Worm (Caenorhabditis elegans): ENCODE measurements around the gene trap-3.

trap-3 gene

DNA sequence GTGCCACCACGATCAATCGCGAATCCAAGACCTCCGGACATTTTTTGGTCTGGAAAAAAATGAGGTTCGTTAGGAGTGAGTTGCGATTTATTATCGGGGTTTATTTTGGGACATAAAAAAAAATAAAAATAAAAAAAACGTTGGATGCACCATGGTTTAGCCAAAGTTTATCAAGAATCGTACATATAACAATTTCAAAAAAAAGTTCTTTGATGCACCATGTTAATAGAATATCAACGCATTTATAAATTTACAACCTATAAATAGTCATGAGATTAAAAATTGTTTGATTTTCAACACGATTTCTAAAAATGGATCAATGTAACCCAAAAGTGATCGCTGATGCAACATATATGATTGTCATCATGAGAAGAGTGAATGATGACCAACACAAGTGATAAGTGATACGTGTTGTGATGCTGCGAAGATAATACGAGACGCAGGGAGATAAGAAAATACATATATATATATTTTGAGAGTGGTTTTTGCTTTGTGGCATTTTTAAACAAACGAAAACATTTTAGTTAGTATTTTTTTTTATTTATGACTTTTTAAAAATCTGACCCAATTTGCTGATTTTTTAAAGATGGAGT, 23.2 kb downstream of the trap-3 start, which contains the start of gene Y38F2AR.12:
Y38F2AR.12 (minus strand) TSS at position 51 of the 593 bp plus-strand sequence.
- TF ChIP-seq ets-7 (tag; optimal IDR thresholded peaks at IDR 0.05) (no peak), F13C5.2 (tag; optimal IDR thresholded peaks at IDR 0.05) (no peak), flt-1 (GFP tag; IDR thresholded peaks at IDR 0.05) (no peak), tbx-11 (GFP tag; IDR thresholded peaks at IDR 0.05) (no peak), ceh-13 (GFP tag; optimal IDR thresholded peaks at IDR 0.05) (no peak), tra-4 (tag; optimal IDR thresholded peaks at IDR 0.05) (no peak), hmg-4 (GFP tag; optimal IDR thresholded peaks at IDR 0.05) (no peak), pes-1 (GFP tag; IDR thresholded peaks at IDR 0.05) (no peak), B0310.2 (tag; optimal IDR thresholded peaks at IDR 0.05) (no peak), scrt-1 (GFP tag; IDR thresholded peaks at IDR 0.05) (no peak), aly-1 (tag; optimal IDR thresholded peaks at IDR 0.05) (no peak), ama-1 (optimal IDR thresholded peaks at IDR 0.05) (no peak), sea-1 (GFP tag; conservative IDR thresholded peaks at IDR 0.05) (no peak)

DNA sequence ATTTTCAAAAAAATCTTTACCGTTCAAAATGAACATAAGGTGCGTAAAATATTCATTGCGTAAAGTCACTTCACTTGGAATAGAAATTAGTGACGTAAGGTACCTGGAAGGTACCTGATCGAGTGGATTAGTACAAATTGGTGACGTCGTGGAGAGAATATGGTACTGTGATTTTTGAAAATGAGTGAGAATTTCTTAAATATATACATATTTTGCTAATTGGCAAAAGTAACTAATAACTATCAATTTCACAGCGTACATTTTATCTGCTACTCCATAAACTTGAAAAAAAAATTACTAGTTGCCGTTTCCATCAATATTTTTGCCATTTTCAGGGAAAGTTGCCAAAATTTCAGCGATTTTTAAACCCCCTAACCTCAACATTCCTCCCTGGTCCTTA, 27.5 kb downstream of the trap-3 start:
- TF ChIP-seq hnd-1 (tag; optimal IDR thresholded peaks at IDR 0.05) (no peak), pes-1 (GFP tag; IDR thresholded peaks at IDR 0.05) (no peak)

DNA sequence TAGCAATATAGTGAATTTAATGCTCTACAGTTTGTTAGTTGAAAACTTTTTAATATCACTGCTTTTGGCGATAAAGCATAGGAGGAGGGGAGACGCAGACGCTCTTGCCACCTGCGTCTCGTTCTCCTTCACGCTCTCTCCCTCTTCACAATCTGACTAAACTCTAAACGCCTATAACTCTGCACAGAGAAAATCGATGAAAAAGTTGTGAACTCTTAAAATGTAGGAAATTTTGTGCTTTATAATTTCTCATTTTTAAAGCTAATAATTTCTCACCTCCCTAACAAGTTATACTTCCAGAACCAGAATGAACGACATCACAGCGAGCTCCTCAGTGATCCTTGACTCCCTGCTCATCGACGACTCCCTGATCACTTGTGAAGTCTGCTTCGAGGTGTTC, 43.4 kb downstream of the trap-3 start, which contains the start of gene C45G7.4:
C45G7.4 (plus strand) TSS at position 301 of the 400 bp plus-strand sequence.
- TF ChIP-seq scrt-1 (GFP tag; IDR thresholded peaks at IDR 0.05) (no peak), B0310.2 (tag; optimal IDR thresholded peaks at IDR 0.05) (no peak), ceh-13 (GFP tag; optimal IDR thresholded peaks at IDR 0.05) (no peak), tra-4 (tag; optimal IDR thresholded peaks at IDR 0.05) (no peak), ceh-36 (tag; optimal IDR thresholded peaks at IDR 0.05) (no peak), F13C5.2 (tag; optimal IDR thresholded peaks at IDR 0.05) (no peak), sea-1 (GFP tag; conservative IDR thresholded peaks at IDR 0.05) (no peak)

ce11 chrIV:2434366-2434765, 45.1 kb downstream of the trap-3 start:
- TF ChIP-seq tbx-11 (GFP tag; IDR thresholded peaks at IDR 0.05): no peak
- TF ChIP-seq F13C5.2 (tag; optimal IDR thresholded peaks at IDR 0.05): no peak
- TF ChIP-seq hmbx-1 (tag; optimal IDR thresholded peaks at IDR 0.05): no peak

Data from whole organism, early embryonic.